Fruit fly (Drosophila melanogaster): Measurements from ENCODE around the gene Eig71Ef.

dm6 chr3L:15678284-15678683 lies 21.1 kb upstream of the Eig71Ef start:
- TF ChIP-seq Hr96 (GFP tag; optimal IDR thresholded peaks at IDR 0.05), result no peak
- no peak for TF ChIP-seq kay (GFP tag; ENCODE audit: borderline replicate concordance)
- TF ChIP-seq CG7045 (GFP tag; optimal IDR thresholded peaks at IDR 0.05), result no peak
- TF ChIP-seq pad (GFP tag; optimal IDR thresholded peaks at IDR 0.05), result no peak
- no peak for TF ChIP-seq Mnt (GFP tag; optimal IDR thresholded peaks at IDR 0.05)
- no peak for TF ChIP-seq CG33017 (tag; optimal IDR thresholded peaks at IDR 0.05)
- TF ChIP-seq tj (GFP tag; optimal IDR thresholded peaks at IDR 0.05), result no peak
- no peak for TF ChIP-seq toe (GFP tag; optimal IDR thresholded peaks at IDR 0.05)
- no peak for TF ChIP-seq Crg-1 (GFP tag; optimal IDR thresholded peaks at IDR 0.05)
- no peak for TF ChIP-seq CG1620 (GFP tag; optimal IDR thresholded peaks at IDR 0.05)
- TF ChIP-seq ovo (GFP tag; optimal IDR thresholded peaks at IDR 0.05), result no peak
- no peak for TF ChIP-seq CG11617 (GFP tag; optimal IDR thresholded peaks at IDR 0.05)
- no peak for TF ChIP-seq Clk (GFP tag; optimal IDR thresholded peaks at IDR 0.05)
